Worm (Caenorhabditis elegans) whole organism, L1 larva: ENCODE data around the gene ins-5.

ENCODE experiments used
- C04F5.9 ChIP-seq: sonication (generic microtip); optimal IDR thresholded peaks from 2 replicates; lab custom pipeline; 2016; ENCODE audit warnings: missing genetic modification characterization, missing compliant biosample characterization
- C16A3.4 ChIP-seq: fragments of 150-350 bp; optimal IDR thresholded peaks from 2 replicates; lab custom pipeline; 2014; ENCODE audit warnings: missing biosample characterization, missing genetic modification characterization
- F16B12.6 ChIP-seq: fragments of 150-350 bp; optimal IDR thresholded peaks from 2 replicates; lab custom pipeline; 2014; ENCODE audit warnings: missing biosample characterization, missing genetic modification characterization
- alr-1 ChIP-seq: fragments of 200-800 bp; sonication (Bioruptor generic); optimal IDR thresholded peaks from 2 replicates; lab custom pipeline; 2018; ENCODE audit warnings: borderline replicate concordance, mild to moderate bottlenecking, missing genetic modification characterization, missing compliant biosample characterization
- aly-2 ChIP-seq: fragments of 150-350 bp; optimal IDR thresholded peaks from 2 replicates; lab custom pipeline; 2014; ENCODE audit warnings: missing biosample characterization, missing genetic modification characterization
- ama-1 ChIP-seq: fragments of 150-350 bp; optimal IDR thresholded peaks from 2 replicates; lab custom pipeline; 2014
- blmp-1 ChIP-seq: fragments of 150-350 bp; optimal IDR thresholded peaks from 2 replicates; lab custom pipeline; 2014; ENCODE audit warnings: missing biosample characterization, missing genetic modification characterization
- ceh-8 ChIP-seq: fragments of 200-800 bp; sonication (Bioruptor generic); optimal IDR thresholded peaks from 2 replicates; lab custom pipeline; 2018; ENCODE audit warnings: mild to moderate bottlenecking, missing genetic modification characterization, moderate library complexity, missing compliant biosample characterization
- ceh-88 ChIP-seq: fragments of 200-800 bp; sonication (Bioruptor generic); IDR thresholded peaks from 2 replicates; pipeline ENCODE4 v1.3.6; 2022; ENCODE audit warnings: missing genetic modification characterization, missing compliant biosample characterization
- ceh-90 ChIP-seq: sonication (generic microtip); optimal IDR thresholded peaks from 2 replicates; lab custom pipeline; 2016; ENCODE audit warnings: missing genetic modification characterization, missing compliant biosample characterization
- dpl-1 ChIP-seq, 3 experiments: fragments of 150-350 bp in 2 of 3; sonication (generic microtip) in 1 of 3; optimal IDR thresholded peaks; 2 replicates each; lab custom pipeline; 2014 to 2017; ENCODE audit warnings: missing biosample characterization in 3 of 3, missing genetic modification characterization in 3 of 3, missing genetic modification reagents in 3 of 3
- dsc-1 ChIP-seq: sonication (generic microtip); optimal IDR thresholded peaks from 2 replicates; lab custom pipeline; 2016; ENCODE audit warnings: mild to moderate bottlenecking, missing genetic modification characterization, missing compliant biosample characterization
- efl-1 ChIP-seq, 4 experiments: fragments of 150-350 bp; optimal IDR thresholded peaks in 3 of 4; peaks in 1 of 4; 1 replicate in 1 of 4; 2 replicates in 3 of 4; lab custom pipeline; 2014; ENCODE audit warnings: missing biosample characterization in 2 of 4, missing genetic modification characterization in 2 of 4, missing genetic modification reagents in 2 of 4
- efl-3 ChIP-seq: fragments of 200-800 bp; sonication (Bioruptor generic); optimal IDR thresholded peaks from 2 replicates; lab custom pipeline; 2018; ENCODE audit warnings: mild to moderate bottlenecking, missing genetic modification characterization, missing compliant biosample characterization
- fkh-4 ChIP-seq: sonication (generic microtip); optimal IDR thresholded peaks from 2 replicates; lab custom pipeline; 2016; ENCODE audit warnings: missing compliant biosample characterization, missing genetic modification characterization, borderline replicate concordance
- fos-1 ChIP-seq: fragments of 150-350 bp; optimal IDR thresholded peaks from 2 replicates; lab custom pipeline; 2014; ENCODE audit warnings: missing biosample characterization, missing genetic modification characterization
- grh-1 ChIP-seq: fragments of 200-800 bp; sonication (Bioruptor generic); IDR thresholded peaks from 2 replicates; pipeline ENCODE4 v1.3.6; 2022; ENCODE audit warnings: missing genetic modification reagents, missing genetic modification characterization, missing compliant biosample characterization
- hlh-17 ChIP-seq: fragments of 200-800 bp; sonication (Bioruptor generic); optimal IDR thresholded peaks from 2 replicates; lab custom pipeline; 2018; ENCODE audit warnings: missing genetic modification characterization, mild to moderate bottlenecking, missing compliant biosample characterization, moderate library complexity, borderline replicate concordance
- hlh-4 ChIP-seq: sonication (generic microtip); optimal IDR thresholded peaks from 2 replicates; lab custom pipeline; 2016; ENCODE audit warnings: mild to moderate bottlenecking, missing genetic modification characterization, missing compliant biosample characterization
- irx-1 ChIP-seq: sonication (generic microtip); optimal IDR thresholded peaks from 2 replicates; lab custom pipeline; 2016; ENCODE audit warnings: missing genetic modification characterization, missing compliant biosample characterization
- isw-1 ChIP-seq: fragments of 200-800 bp; sonication (Bioruptor generic); IDR thresholded peaks from 2 replicates; pipeline ENCODE4 v1.3.6; 2022; ENCODE audit warnings: missing genetic modification characterization, missing compliant biosample characterization
- jun-1 ChIP-seq: fragments of 150-350 bp; optimal IDR thresholded peaks from 2 replicates; lab custom pipeline; 2014; ENCODE audit warnings: missing biosample characterization, missing genetic modification reagents, missing genetic modification characterization
- lin-13 ChIP-seq: fragments of 150-350 bp; optimal IDR thresholded peaks from 2 replicates; lab custom pipeline; 2014; ENCODE audit warnings: missing biosample characterization, missing genetic modification reagents, missing genetic modification characterization
- lin-14 ChIP-seq: fragments of 200-800 bp; sonication (Bioruptor generic); optimal IDR thresholded peaks from 2 replicates; lab custom pipeline; 2018; ENCODE audit warnings: mild to moderate bottlenecking, missing genetic modification characterization, moderate library complexity, missing compliant biosample characterization
- lin-39 ChIP-seq: fragments of 150-350 bp; optimal IDR thresholded peaks from 2 replicates; lab custom pipeline; 2014; ENCODE audit warnings: missing biosample characterization, missing genetic modification reagents, missing genetic modification characterization
- lir-3 ChIP-seq: sonication (generic microtip); optimal IDR thresholded peaks from 2 replicates; lab custom pipeline; 2016; ENCODE audit warnings: mild to moderate bottlenecking, missing genetic modification characterization, moderate library complexity, missing compliant biosample characterization; ENCODE audit not compliant: poor library complexity
- lsy-2 ChIP-seq, 2 experiments: fragments of 150-350 bp; optimal IDR thresholded peaks; 2 replicates each; lab custom pipeline; 2014; ENCODE audit warnings: missing biosample characterization in 2 of 2, missing genetic modification characterization in 2 of 2
- mab-9 ChIP-seq: fragments of 200-800 bp; sonication (Bioruptor generic); IDR thresholded peaks from 2 replicates; pipeline ENCODE4 v1.3.6; 2022; ENCODE audit warnings: missing genetic modification reagents, missing genetic modification characterization, missing compliant biosample characterization
- nhr-11 ChIP-seq: fragments of 150-350 bp; optimal IDR thresholded peaks from 2 replicates; lab custom pipeline; 2014; ENCODE audit warnings: missing biosample characterization, missing genetic modification characterization
- nhr-12 ChIP-seq: sonication (generic microtip); optimal IDR thresholded peaks from 2 replicates; lab custom pipeline; 2017; ENCODE audit warnings: missing biosample characterization, missing genetic modification characterization
- nhr-237 ChIP-seq: fragments of 150-350 bp; optimal IDR thresholded peaks from 2 replicates; lab custom pipeline; 2014; ENCODE audit warnings: missing biosample characterization, missing genetic modification characterization
- nhr-71 ChIP-seq: sonication (generic microtip); optimal IDR thresholded peaks from 2 replicates; lab custom pipeline; 2016; ENCODE audit warnings: mild to moderate bottlenecking, missing genetic modification characterization, moderate library complexity, missing compliant biosample characterization
- nhr-77 ChIP-seq: fragments of 150-350 bp; optimal IDR thresholded peaks from 2 replicates; lab custom pipeline; 2014; ENCODE audit warnings: missing biosample characterization, missing genetic modification characterization
- nhr-84 ChIP-seq: sonication (generic microtip); optimal IDR thresholded peaks from 2 replicates; lab custom pipeline; 2017; ENCODE audit warnings: missing biosample characterization, missing genetic modification characterization
- nhr-85 ChIP-seq: sonication (generic microtip); peaks from one replicate; lab custom pipeline; 2016; ENCODE audit warnings: missing genetic modification characterization, inconsistent platforms, missing compliant biosample characterization
- pag-3 ChIP-seq: sonication (generic microtip); optimal IDR thresholded peaks from 2 replicates; lab custom pipeline; 2017; ENCODE audit warnings: missing genetic modification characterization, mild to moderate bottlenecking, missing compliant biosample characterization, antibody characterized with exemption, borderline replicate concordance; ENCODE audit not compliant: insufficient read depth
- pqm-1 ChIP-seq: sonication (generic microtip); optimal IDR thresholded peaks from 3 replicates; lab custom pipeline; 2017; ENCODE audit warnings: missing biosample characterization, missing genetic modification characterization
- rnt-1 ChIP-seq: sonication (generic microtip); optimal IDR thresholded peaks from 2 replicates; lab custom pipeline; 2016; ENCODE audit warnings: mild to moderate bottlenecking, missing genetic modification characterization, moderate library complexity, missing compliant biosample characterization
- snu-23 ChIP-seq: sonication (generic microtip); optimal IDR thresholded peaks from 2 replicates; lab custom pipeline; 2016; ENCODE audit warnings: missing genetic modification characterization, missing compliant biosample characterization
- sox-4 ChIP-seq: sonication (generic microtip); optimal IDR thresholded peaks from 2 replicates; lab custom pipeline; 2016; ENCODE audit warnings: missing genetic modification characterization, missing compliant biosample characterization
- sptf-1 ChIP-seq: fragments of 150-350 bp; optimal IDR thresholded peaks from 2 replicates; lab custom pipeline; 2014; ENCODE audit warnings: missing biosample characterization, missing genetic modification characterization
- sup-37 ChIP-seq: fragments of 200-800 bp; sonication (Bioruptor generic); optimal IDR thresholded peaks from 2 replicates; lab custom pipeline; 2018; ENCODE audit warnings: mild to moderate bottlenecking, missing genetic modification characterization, missing compliant biosample characterization
- swsn-7 ChIP-seq: sonication (generic microtip); optimal IDR thresholded peaks from 2 replicates; lab custom pipeline; 2016; ENCODE audit warnings: missing genetic modification characterization, missing compliant biosample characterization
- tbx-2 ChIP-seq: sonication (generic microtip); optimal IDR thresholded peaks from 2 replicates; lab custom pipeline; 2016; ENCODE audit warnings: missing genetic modification characterization, missing compliant biosample characterization
- tlp-1 ChIP-seq: fragments of 150-350 bp; optimal IDR thresholded peaks from 2 replicates; lab custom pipeline; 2014; ENCODE audit warnings: missing biosample characterization, missing genetic modification characterization
- unc-30 ChIP-seq: sonication (generic microtip); optimal IDR thresholded peaks from 2 replicates; lab custom pipeline; 2017; ENCODE audit warnings: missing biosample characterization, missing genetic modification characterization
- unc-62 ChIP-seq: fragments of 150-350 bp; optimal IDR thresholded peaks from 2 replicates; lab custom pipeline; 2014; ENCODE audit warnings: missing biosample characterization, missing genetic modification reagents, missing genetic modification characterization
- unc-86 ChIP-seq: sonication (generic microtip); optimal IDR thresholded peaks from 2 replicates; lab custom pipeline; 2016; ENCODE audit warnings: missing genetic modification characterization, missing compliant biosample characterization
- vab-15 ChIP-seq: sonication (generic microtip); optimal IDR thresholded peaks from 2 replicates; lab custom pipeline; 2017; ENCODE audit warnings: missing genotype, mild to moderate bottlenecking, missing genetic modification characterization, missing compliant biosample characterization
- xbp-1 ChIP-seq: sonication (generic microtip); optimal IDR thresholded peaks from 2 replicates; lab custom pipeline; 2016; ENCODE audit warnings: missing genetic modification characterization, missing compliant biosample characterization
- zip-4 ChIP-seq: fragments of 200-800 bp; sonication (Bioruptor generic); optimal IDR thresholded peaks from 2 replicates; lab custom pipeline; 2018; ENCODE audit warnings: mild to moderate bottlenecking, missing genetic modification characterization, moderate library complexity, missing compliant biosample characterization
- ztf-11 ChIP-seq, 2 experiments: sonication (generic microtip); optimal IDR thresholded peaks; 2 replicates each; lab custom pipeline; 2016 to 2017; ENCODE audit warnings: missing genetic modification characterization in 2 of 2, missing biosample characterization in 1 of 2, missing compliant biosample characterization in 1 of 2

The ins-5 gene

ce11 chrII:6047639-6048159 is 50.3 kb downstream of the ins-5 start, which contains the start of the genes R12C12.6 and ran-5:
R12C12.6 (minus strand) TSS chrII:6047867.
ran-5 (plus strand) TSS chrII:6048109.
- TF ChIP-seq snu-23 (GFP tag; lab: Kevin White, UChicago) = peak; percentile 90
- peak; percentile 79 for TF ChIP-seq irx-1 (tag; lab: Kevin White, UChicago)
- peak; percentile 75 to 86 (median 84) for TF ChIP-seq dpl-1 (GFP tag; optimal IDR thresholded peaks at IDR 0.05; lab: Kevin White, UChicago)
- TF ChIP-seq ceh-90 (tag; lab: Kevin White, UChicago) = peak; percentile 15
- peak; percentile 75 for TF ChIP-seq nhr-11 (tag; lab: Kevin White, UChicago)
- peak; percentile 67 for TF ChIP-seq aly-2
- peak; percentile 87 for TF ChIP-seq xbp-1 (tag; lab: Kevin White, UChicago)
- peak; percentile 64 for TF ChIP-seq fkh-4 (tag; lab: Kevin White, UChicago)
- TF ChIP-seq nhr-12 = no peak
- peak; percentile 78 for TF ChIP-seq unc-86
- TF ChIP-seq hlh-4 = no peak
- TF ChIP-seq lsy-2 (tag; optimal IDR thresholded peaks at IDR 0.05; lab: Kevin White, UChicago) = peak; percentile 89 to 91
- TF ChIP-seq sox-4 = peak; percentile 70
- peak; percentile 76 for TF ChIP-seq lin-39 (tag; lab: Kevin White, UChicago)
- peak; percentile 85 for TF ChIP-seq tbx-2 (tag; lab: Kevin White, UChicago)
- TF ChIP-seq C16A3.4 (tag; lab: Kevin White, UChicago) = peak; percentile 85
- peak; percentile 69 for TF ChIP-seq ceh-8
- no peak for TF ChIP-seq pag-3 (tag; lab: Kevin White, UChicago)
- TF ChIP-seq fos-1 (tag; lab: Kevin White, UChicago) = peak; percentile 79
- peak; percentile 63 for TF ChIP-seq F16B12.6 (tag; lab: Kevin White, UChicago)
- TF ChIP-seq nhr-71 (tag; lab: Kevin White, UChicago) = peak; percentile 92
- no peak for TF ChIP-seq hlh-17 (GFP tag; lab: Kevin White, UChicago)
- TF ChIP-seq lin-14 = peak; percentile 82
- peak; percentile 67 for TF ChIP-seq zip-4 (GFP tag; lab: Kevin White, UChicago)
- TF ChIP-seq tlp-1 = no peak
- 0 out of 2 replicates have a peak, but pooled peaks have one; percentile 40 for TF ChIP-seq ceh-88 (GFP tag; lab: Robert Waterston, UW)
- no peak for TF ChIP-seq unc-30 (tag; lab: Kevin White, UChicago)
- peak; percentile 58 for TF ChIP-seq nhr-237
- TF ChIP-seq isw-1 (GFP tag; lab: Robert Waterston, UW) = peak; percentile 75
- peak; percentile 66 for TF ChIP-seq nhr-77 (tag; lab: Kevin White, UChicago)
- TF ChIP-seq sptf-1 (tag; lab: Kevin White, UChicago) = no peak
- TF ChIP-seq efl-3 (GFP tag; lab: Kevin White, UChicago) = no peak
- TF ChIP-seq dsc-1 (tag; lab: Kevin White, UChicago) = peak; percentile 91
- no peak for TF ChIP-seq alr-1 (tag; lab: Kevin White, UChicago)
- peak; percentile 69 for TF ChIP-seq sup-37 (GFP tag; lab: Kevin White, UChicago)
- peak; percentile 72 for TF ChIP-seq lir-3 (tag; lab: Kevin White, UChicago)
- TF ChIP-seq nhr-85 (tag; lab: Kevin White, UChicago) = peak; percentile 94
- no peak for TF ChIP-seq vab-15 (tag; lab: Kevin White, UChicago)
- peak in 1 of 2 experiments; percentile 68 for TF ChIP-seq ztf-11 (tag; optimal IDR thresholded peaks at IDR 0.05; lab: Kevin White, UChicago)
- TF ChIP-seq swsn-7 (tag; lab: Kevin White, UChicago) = peak; percentile 91
- peak; percentile 57; the same call in 1 of the 2 replicates for TF ChIP-seq mab-9 (GFP tag; lab: Robert Waterston, UW)
- no peak for TF ChIP-seq unc-62 (GFP tag; lab: Kevin White, UChicago)
- TF ChIP-seq C04F5.9 (tag; lab: Kevin White, UChicago) = peak; percentile 60
- TF ChIP-seq rnt-1 (tag; lab: Kevin White, UChicago) = peak; percentile 95
- peak; percentile 85 to 88 for TF ChIP-seq efl-1 (optimal IDR thresholded peaks at IDR 0.05; lab: Kevin White, UChicago)
- peak; percentile 80 to 98 for TF ChIP-seq efl-1 (GFP tag; optimal IDR thresholded peaks at IDR 0.05 in 1 of 2; lab: Kevin White, UChicago)
- peak; percentile 68 for TF ChIP-seq lin-13 (GFP tag; lab: Kevin White, UChicago)
- TF ChIP-seq grh-1 (GFP tag; lab: Robert Waterston, UW) = peak; percentile 86
- peak; percentile 34 for TF ChIP-seq ama-1 (lab: Kevin White, UChicago)
- TF ChIP-seq jun-1 (tag; lab: Kevin White, UChicago) = peak; percentile 58
- no peak for TF ChIP-seq pqm-1 (tag; lab: Kevin White, UChicago)
- TF ChIP-seq nhr-84 (tag; lab: Kevin White, UChicago) = no peak
- TF ChIP-seq blmp-1 (tag; lab: Kevin White, UChicago) = peak; percentile 79
